Worm (Caenorhabditis elegans) whole organism, midembryonic: ENCODE results near the gene pisy-1.
"Not testable (repeated sequence)": the region's sequence is repeated elsewhere in the genome, so short reads cannot be mapped to it uniquely, and the experiment has no call there.

Source experiments
- T22C8.4 ChIP-seq: fragments of 200-800 bp; sonication (Bioruptor generic); IDR thresholded peaks from 2 replicates; pipeline ENCODE4 v1.3.6; 2022; ENCODE audit warnings: missing genetic modification characterization, missing compliant biosample characterization
- cog-1 ChIP-seq: sonication (generic microtip); optimal IDR thresholded peaks from 2 replicates; lab custom pipeline; 2016; ENCODE audit warnings: missing genetic modification characterization, missing compliant biosample characterization
- flt-1 ChIP-seq: fragments of 200-800 bp; sonication (Bioruptor generic); IDR thresholded peaks from 2 replicates; pipeline ENCODE4 v1.3.6; 2022; ENCODE audit warnings: missing genetic modification characterization, missing compliant biosample characterization
- klf-2 ChIP-seq: fragments of 200-800 bp; sonication (Bioruptor generic); conservative IDR thresholded peaks from 2 replicates; pipeline ENCODE4 v1.3.6; 2022; ENCODE audit warnings: missing genetic modification reagents, missing genetic modification characterization, missing compliant biosample characterization
- med-1 ChIP-seq: sonication (generic microtip); optimal IDR thresholded peaks from 2 replicates; lab custom pipeline; 2017; ENCODE audit warnings: missing genetic modification characterization, mild to moderate bottlenecking, missing compliant biosample characterization, antibody characterized with exemption, missing genetic modification reagents; ENCODE audit not compliant: insufficient read depth
- ref-1 ChIP-seq: fragments of 200-800 bp; sonication (Bioruptor generic); conservative IDR thresholded peaks from 2 replicates; pipeline ENCODE4 v1.3.6; 2022; ENCODE audit warnings: missing genetic modification reagents, missing genetic modification characterization, missing compliant biosample characterization
- tab-1 ChIP-seq: fragments of 200-800 bp; sonication (Bioruptor generic); IDR thresholded peaks from 2 replicates; pipeline ENCODE4 v1.3.6; 2022; ENCODE audit warnings: missing genetic modification characterization, missing compliant biosample characterization
- ztf-23 ChIP-seq: fragments of 200-800 bp; sonication (Bioruptor generic); IDR thresholded peaks from 2 replicates; pipeline ENCODE4 v1.3.6; 2022; ENCODE audit warnings: missing genetic modification reagents, missing genetic modification characterization, missing compliant biosample characterization
- ztf-29 ChIP-seq: fragments of 200-800 bp; sonication (Bioruptor generic); IDR thresholded peaks from 2 replicates; pipeline ENCODE4 v1.3.6; 2022; ENCODE audit warnings: missing genetic modification reagents, missing genetic modification characterization, missing compliant biosample characterization

Gene pisy-1

ce11 chrII:12766443-12767188, 28.5 kb upstream of the pisy-1 start:
- TF ChIP-seq tab-1 (no peak), T22C8.4 (GFP tag; lab: Robert Waterston, UW) (peak; percentile 60), ztf-23 (GFP tag; lab: Robert Waterston, UW) (no peak)

- TF ChIP-seq ref-1 (GFP tag; lab: Robert Waterston, UW) (no peak), ztf-23 (GFP tag; lab: Robert Waterston, UW) (no peak), tab-1 (no peak), ztf-29 (GFP tag; lab: Robert Waterston, UW) (no peak), flt-1 (GFP tag; lab: Robert Waterston, UW) (no peak), cog-1 (no peak), T22C8.4 (GFP tag; lab: Robert Waterston, UW) (no peak), med-1 (no peak), klf-2 (GFP tag; lab: Robert Waterston, UW) (no peak)
Measured at ce11 chrII:12764476-12764875, 26.3 kb upstream of the pisy-1 start.

ce11 chrII:12760497-12760896, 22.4 kb upstream of the pisy-1 start, which contains the start of gene cnp-2:
Gene cnp-2 (plus strand): TSS chrII:12760797.
- TF ChIP-seq klf-2 (GFP tag; lab: Robert Waterston, UW) = no peak
- no peak for TF ChIP-seq flt-1 (GFP tag; lab: Robert Waterston, UW)
- TF ChIP-seq ztf-29 (GFP tag; lab: Robert Waterston, UW) = no peak
- no peak for TF ChIP-seq ref-1 (GFP tag; lab: Robert Waterston, UW)
- no peak for TF ChIP-seq cog-1

- TF ChIP-seq T22C8.4 (GFP tag; lab: Robert Waterston, UW) (peak; percentile 58; the same call in 1 of the 2 replicates), ztf-29 (GFP tag; lab: Robert Waterston, UW) (no peak)
Measured at ce11 chrII:12756180-12756579, 18.0 kb upstream of the pisy-1 start, which contains the start of the genes Y46G5A.7 and Y46G5A.8. Gene Y46G5A.7 (minus strand): TSS chrII:12756332. Gene Y46G5A.8 (plus strand): TSS chrII:12756338.

ce11 chrII:12753725-12754124, 15.6 kb upstream of the pisy-1 start, which contains the start of gene Y46G5A.39:
Gene Y46G5A.39 (minus strand): TSS chrII:12753825.
- not testable (repeated sequence) for TF ChIP-seq flt-1, T22C8.4, ref-1 (GFP tag; lab: Robert Waterston, UW)

ce11 chrII:12749720-12750119, 11.6 kb upstream of the pisy-1 start:
- TF ChIP-seq tab-1 = 0 out of 2 replicates have a peak, but pooled peaks have one; percentile 63

- TF ChIP-seq tab-1 = no peak
- no peak for TF ChIP-seq cog-1
- no peak for TF ChIP-seq ztf-29 (GFP tag; lab: Robert Waterston, UW)
- no peak for TF ChIP-seq klf-2 (GFP tag; lab: Robert Waterston, UW)
- TF ChIP-seq med-1 = no peak
- TF ChIP-seq flt-1 (GFP tag; lab: Robert Waterston, UW) = no peak
- TF ChIP-seq ztf-23 (GFP tag; lab: Robert Waterston, UW) = no peak
- TF ChIP-seq T22C8.4 (GFP tag; lab: Robert Waterston, UW) = no peak
- TF ChIP-seq ref-1 (GFP tag; lab: Robert Waterston, UW) = no peak
Measured at ce11 chrII:12739306-12739705, 1.2 kb upstream of the pisy-1 start.

ce11 chrII:12736579-12736978, 1.6 kb downstream of the pisy-1 start, which contains the start of gene snrp-200:
Gene snrp-200 (minus strand): TSS chrII:12736910.
- TF ChIP-seq ztf-29 (GFP tag; lab: Robert Waterston, UW) = no peak
- no peak for TF ChIP-seq flt-1 (GFP tag; lab: Robert Waterston, UW)
- TF ChIP-seq klf-2 (GFP tag; lab: Robert Waterston, UW) = no peak
- no peak for TF ChIP-seq ref-1 (GFP tag; lab: Robert Waterston, UW)
- TF ChIP-seq tab-1 = no peak
- no peak for TF ChIP-seq cog-1
- TF ChIP-seq T22C8.4 (GFP tag; lab: Robert Waterston, UW) = no peak
- no peak for TF ChIP-seq med-1

- TF ChIP-seq tab-1 = no peak
- no peak for TF ChIP-seq ztf-23 (GFP tag; lab: Robert Waterston, UW)
- no peak for TF ChIP-seq klf-2 (GFP tag; lab: Robert Waterston, UW)
- no peak for TF ChIP-seq ztf-29 (GFP tag; lab: Robert Waterston, UW)
- TF ChIP-seq med-1 = no peak
- TF ChIP-seq flt-1 (GFP tag; lab: Robert Waterston, UW) = no peak
- no peak for TF ChIP-seq ref-1 (GFP tag; lab: Robert Waterston, UW)
- no peak for TF ChIP-seq cog-1
- no peak for TF ChIP-seq T22C8.4 (GFP tag; lab: Robert Waterston, UW)
Measured at ce11 chrII:12729952-12730351, 8.2 kb downstream of the pisy-1 start.

ce11 chrII:12728608-12729007, 9.5 kb downstream of the pisy-1 start:
- TF ChIP-seq T22C8.4 (GFP tag; lab: Robert Waterston, UW) = no peak
- TF ChIP-seq ztf-23 (GFP tag; lab: Robert Waterston, UW) = no peak
- no peak for TF ChIP-seq cog-1
- no peak for TF ChIP-seq ztf-29 (GFP tag; lab: Robert Waterston, UW)
- no peak for TF ChIP-seq flt-1 (GFP tag; lab: Robert Waterston, UW)
- TF ChIP-seq klf-2 (GFP tag; lab: Robert Waterston, UW) = no peak
- TF ChIP-seq tab-1 = no peak
- TF ChIP-seq med-1 = no peak
- no peak for TF ChIP-seq ref-1 (GFP tag; lab: Robert Waterston, UW)
